Fruit fly (Drosophila melanogaster): Measurements from ENCODE around the gene CG18599.

dm6 chr3R:18301569-18301968 is 34.0 kb downstream of the CG18599 start, which contains the start of gene Polr1E:
- no peak for TF ChIP-seq GATAd (GFP tag; optimal IDR thresholded peaks at IDR 0.05)
- no peak for TF ChIP-seq ey (GFP tag; optimal IDR thresholded peaks at IDR 0.05)
- no peak for TF ChIP-seq pan (optimal IDR thresholded peaks at IDR 0.05)
- no peak for TF ChIP-seq HLH106 (tag; optimal IDR thresholded peaks at IDR 0.05)
- no peak for TF ChIP-seq foxo (GFP tag; optimal IDR thresholded peaks at IDR 0.05)
- no peak for TF ChIP-seq dsf (GFP tag; optimal IDR thresholded peaks at IDR 0.05; ENCODE audit: borderline replicate concordance)
- no peak for TF ChIP-seq CG32264 (GFP tag; optimal IDR thresholded peaks at IDR 0.05)
- TF ChIP-seq Myc (optimal IDR thresholded peaks at IDR 0.05), result peak; percentile 18
- no peak for TF ChIP-seq Hr83 (GFP tag; optimal IDR thresholded peaks at IDR 0.05; ENCODE audit: poor library complexity, severe bottlenecking)
- TF ChIP-seq Jra (GFP tag; optimal IDR thresholded peaks at IDR 0.05), result no peak
- no peak for TF ChIP-seq h (GFP tag; optimal IDR thresholded peaks at IDR 0.05)

Measured in whole organism, wandering third instar larva.